Worm (Caenorhabditis elegans): ENCODE measurements around the gene srd-9.

- TF ChIP-seq mes-4 (tag; optimal IDR thresholded peaks at IDR 0.05) (no peak), lir-1 (GFP tag; conservative IDR thresholded peaks at IDR 0.05) (no peak), atf-7 (tag; optimal IDR thresholded peaks at IDR 0.05) (no peak), nhr-27 (tag; optimal IDR thresholded peaks at IDR 0.05) (no peak), fkh-3 (tag; optimal IDR thresholded peaks at IDR 0.05) (no peak), T07F8.4 (tag; optimal IDR thresholded peaks at IDR 0.05) (no peak), ztf-6 (GFP tag; IDR thresholded peaks at IDR 0.05) (no peak), let-607 (tag; optimal IDR thresholded peaks at IDR 0.05) (no peak), ztf-26 (tag; optimal IDR thresholded peaks at IDR 0.05) (no peak), ccch-3 (GFP tag; optimal IDR thresholded peaks at IDR 0.05) (no peak), attf-3 (GFP tag; conservative IDR thresholded peaks at IDR 0.05) (no peak), F57C9.4 (tag; optimal IDR thresholded peaks at IDR 0.05) (no peak), lin-35 (GFP tag; optimal IDR thresholded peaks at IDR 0.05) (no peak)
Measured at ce11 chrV:5311635-5312034, 39.9 kb upstream of the srd-9 start, which contains the start of gene C10G8.4.

Measured in whole organism, young adult.